Fruit fly (Drosophila melanogaster) whole organism, embryonic: ENCODE data around the gene CG14971.

Source experiments
- CG10209 ChIP-seq: fragments of 200-800 bp; sonication (Bioruptor generic); optimal IDR thresholded peaks from 3 replicates; lab custom pipeline; 2017; ENCODE audit warnings: missing biosample characterization, mild to moderate bottlenecking, missing genetic modification characterization, missing genetic modification reagents
- CG11504 ChIP-seq: fragments of 200-800 bp; sonication (Bioruptor generic); optimal IDR thresholded peaks from 3 replicates; lab custom pipeline; 2019; ENCODE audit warnings: missing biosample characterization, mild to moderate bottlenecking, missing genetic modification characterization, moderate library complexity
- CG12299 ChIP-seq: fragments of 200-800 bp; sonication (Bioruptor generic); optimal IDR thresholded peaks from 2 replicates; lab custom pipeline; 2018; ENCODE audit warnings: missing biosample characterization, mild to moderate bottlenecking, missing genetic modification characterization
- CG13775 ChIP-seq: fragments of 200-800 bp; sonication (Bioruptor generic); optimal IDR thresholded peaks from 3 replicates; lab custom pipeline; 2017; ENCODE audit warnings: missing biosample characterization, mild to moderate bottlenecking, missing genetic modification characterization
- CG14050 ChIP-seq: fragments of 200-800 bp; sonication (Bioruptor generic); IDR thresholded peaks from 3 replicates; pipeline ENCODE4 v1.3.6; 2022; ENCODE audit warnings: missing biosample characterization, missing genetic modification characterization
- CG15479 ChIP-seq: fragments of 200-800 bp; sonication (Bioruptor generic); optimal IDR thresholded peaks from 3 replicates; lab custom pipeline; 2019; ENCODE audit warnings: missing biosample characterization, mild to moderate bottlenecking, missing genetic modification characterization, moderate library complexity
- CG17361 ChIP-seq: fragments of 200-800 bp; sonication (Bioruptor generic); IDR thresholded peaks from 3 replicates; pipeline ENCODE4 v1.3.6; 2022; ENCODE audit warnings: missing biosample characterization, missing genetic modification characterization
- CG2116 ChIP-seq: fragments of 200-800 bp; sonication (Bioruptor generic); optimal IDR thresholded peaks from 3 replicates; lab custom pipeline; 2018; ENCODE audit warnings: missing biosample characterization, mild to moderate bottlenecking, missing genetic modification characterization
- CG2129 ChIP-seq: fragments of 200-800 bp; sonication (Bioruptor generic); IDR thresholded peaks from 2 replicates; pipeline ENCODE4 v1.3.6; 2022; ENCODE audit warnings: missing biosample characterization, missing genetic modification characterization; ENCODE audit not compliant: partially characterized antibody
- CG30403 ChIP-seq: fragments of 200-800 bp; sonication (Bioruptor generic); optimal IDR thresholded peaks from 3 replicates; lab custom pipeline; 2016; ENCODE audit warnings: missing biosample characterization, missing genetic modification characterization
- CG31441 ChIP-seq: fragments of 200-800 bp; sonication (Bioruptor generic); IDR thresholded peaks from 2 replicates; pipeline ENCODE4 v1.3.6; 2022; ENCODE audit warnings: missing biosample characterization, missing genetic modification characterization
- CG34376 ChIP-seq: fragments of 200-800 bp; sonication (Bioruptor generic); optimal IDR thresholded peaks from 2 replicates; lab custom pipeline; 2018; ENCODE audit warnings: missing biosample characterization, mild to moderate bottlenecking, missing genetic modification characterization
- CG42726 ChIP-seq: fragments of 200-800 bp; sonication (Bioruptor generic); IDR thresholded peaks from 2 replicates; pipeline ENCODE4 v1.3.6; 2022; ENCODE audit warnings: missing biosample characterization, missing genetic modification characterization; ENCODE audit not compliant: partially characterized antibody
- CG4820 ChIP-seq: fragments of 200-800 bp; sonication (Bioruptor generic); optimal IDR thresholded peaks from 3 replicates; lab custom pipeline; 2016; ENCODE audit warnings: missing biosample characterization, missing genetic modification characterization
- CG6175 ChIP-seq: fragments of 200-800 bp; sonication (Bioruptor generic); IDR thresholded peaks from 3 replicates; pipeline ENCODE4 v1.3.6; 2022; ENCODE audit warnings: missing biosample characterization, missing genetic modification characterization
- CG6654 ChIP-seq: fragments of 200-800 bp; sonication (Bioruptor generic); optimal IDR thresholded peaks from 2 replicates; lab custom pipeline; 2017; ENCODE audit warnings: missing biosample characterization, mild to moderate bottlenecking, missing genetic modification characterization
- CG6854 ChIP-seq: fragments of 200-800 bp; sonication (Bioruptor generic); optimal IDR thresholded peaks from 3 replicates; lab custom pipeline; 2017; ENCODE audit warnings: missing biosample characterization, mild to moderate bottlenecking, missing genetic modification characterization
- CG7987 ChIP-seq: fragments of 200-800 bp; sonication (Bioruptor generic); optimal IDR thresholded peaks from 2 replicates; lab custom pipeline; 2018; ENCODE audit warnings: missing biosample characterization, mild to moderate bottlenecking, missing genetic modification characterization, moderate library complexity
- CHES-1-like ChIP-seq: fragments of 200-800 bp; sonication (Bioruptor generic); optimal IDR thresholded peaks from 2 replicates; lab custom pipeline; 2016; ENCODE audit warnings: missing biosample characterization, missing genetic modification characterization
- Dip3 ChIP-seq: fragments of 200-800 bp; sonication (Bioruptor generic); optimal IDR thresholded peaks from 3 replicates; lab custom pipeline; 2016; ENCODE audit warnings: missing biosample characterization, missing genetic modification characterization
- Ets65A ChIP-seq: fragments of 200-800 bp; sonication (Bioruptor generic); peaks from one replicate; lab custom pipeline; 2016; ENCODE audit warnings: missing biosample characterization, missing genetic modification characterization
- Hand ChIP-seq: fragments of 200-800 bp; sonication (Bioruptor generic); optimal IDR thresholded peaks from 2 replicates; lab custom pipeline; 2017; ENCODE audit warnings: mild to moderate bottlenecking, missing biosample characterization, missing genetic modification reagents, missing genetic modification characterization
- HmgD ChIP-seq: fragments of 200-800 bp; sonication (Bioruptor generic); optimal IDR thresholded peaks from 3 replicates; lab custom pipeline; 2016; ENCODE audit warnings: missing biosample characterization, missing genetic modification characterization
- Myb ChIP-seq: fragments of 200-800 bp; sonication (Bioruptor generic); optimal IDR thresholded peaks from 2 replicates; lab custom pipeline; 2016; ENCODE audit warnings: missing biosample characterization, missing genetic modification characterization
- Nf-YB ChIP-seq: fragments of 200-800 bp; sonication (Bioruptor generic); optimal IDR thresholded peaks from 3 replicates; lab custom pipeline; 2019; ENCODE audit warnings: missing biosample characterization, mild to moderate bottlenecking, missing genetic modification characterization, moderate library complexity
- Ravus ChIP-seq: fragments of 200-800 bp; sonication (Bioruptor generic); IDR thresholded peaks from 2 replicates; pipeline ENCODE4 v1.3.6; 2022; ENCODE audit warnings: missing biosample characterization, missing genetic modification characterization
- Spps ChIP-seq: fragments of 200-800 bp; sonication (Bioruptor generic); optimal IDR thresholded peaks from 2 replicates; lab custom pipeline; 2018; ENCODE audit warnings: missing biosample characterization, mild to moderate bottlenecking, missing genetic modification characterization
- Xrp1 ChIP-seq: fragments of 200-800 bp; sonication (Bioruptor generic); IDR thresholded peaks from 2 replicates; pipeline ENCODE4 v1.3.6; 2022; ENCODE audit warnings: missing biosample characterization, missing genetic modification characterization
- ac ChIP-seq: fragments of 200-800 bp; sonication (Bioruptor generic); optimal IDR thresholded peaks from 3 replicates; lab custom pipeline; 2017; ENCODE audit warnings: missing biosample characterization, mild to moderate bottlenecking, missing genetic modification characterization
- ap ChIP-seq: fragments of 200-800 bp; sonication (Bioruptor generic); IDR thresholded peaks from 2 replicates; pipeline ENCODE4 v1.3.6; 2022; ENCODE audit warnings: missing biosample characterization, missing genetic modification characterization
- crc ChIP-seq: fragments of 200-800 bp; sonication (Bioruptor generic); optimal IDR thresholded peaks from 2 replicates; lab custom pipeline; 2016; ENCODE audit warnings: missing biosample characterization, missing genetic modification characterization
- dmrt11E ChIP-seq: fragments of 200-800 bp; sonication (Bioruptor generic); optimal IDR thresholded peaks from 3 replicates; lab custom pipeline; 2018; ENCODE audit warnings: missing biosample characterization, mild to moderate bottlenecking, missing genetic modification characterization, moderate library complexity
- eyg ChIP-seq: fragments of 200-800 bp; sonication (Bioruptor generic); optimal IDR thresholded peaks from 3 replicates; lab custom pipeline; 2016; ENCODE audit warnings: missing biosample characterization, missing genetic modification characterization
- fd3F ChIP-seq: fragments of 200-800 bp; sonication (Bioruptor generic); optimal IDR thresholded peaks from 2 replicates; lab custom pipeline; 2018; ENCODE audit warnings: missing biosample characterization, mild to moderate bottlenecking, missing genetic modification characterization, moderate library complexity
- gsb ChIP-seq: fragments of 200-800 bp; sonication (Bioruptor generic); IDR thresholded peaks from 2 replicates; pipeline ENCODE4 v1.3.6; 2022; ENCODE audit warnings: missing biosample characterization, missing genetic modification characterization
- gsb-n ChIP-seq: fragments of 200-800 bp; sonication (Bioruptor generic); optimal IDR thresholded peaks from 3 replicates; lab custom pipeline; 2018; ENCODE audit warnings: missing biosample characterization, mild to moderate bottlenecking, missing genetic modification characterization
- insv ChIP-seq, 2 experiments: fragments of 200-800 bp; sonication (Bioruptor generic); optimal IDR thresholded peaks; 3 replicates each; lab custom pipeline; 2016 to 2018; ENCODE audit warnings: missing biosample characterization in 2 of 2, missing genetic modification characterization in 2 of 2
- lab ChIP-seq: fragments of 200-800 bp; sonication (Bioruptor generic); optimal IDR thresholded peaks from 3 replicates; lab custom pipeline; 2017; ENCODE audit warnings: missing biosample characterization, missing genetic modification characterization, mild to moderate bottlenecking, moderate library complexity, missing genetic modification reagents
- mld ChIP-seq: fragments of 200-800 bp; sonication (Bioruptor generic); IDR thresholded peaks from 3 replicates; pipeline ENCODE4 v1.3.6; 2022; ENCODE audit warnings: missing biosample characterization, missing genetic modification characterization; ENCODE audit not compliant: partially characterized antibody
- nmo ChIP-seq: fragments of 200-800 bp; sonication (Bioruptor generic); optimal IDR thresholded peaks from 2 replicates; lab custom pipeline; 2018; ENCODE audit warnings: missing biosample characterization, mild to moderate bottlenecking, missing genetic modification characterization, moderate library complexity
- p53 ChIP-seq: fragments of 200-800 bp; sonication (Bioruptor generic); optimal IDR thresholded peaks from 2 replicates; lab custom pipeline; 2016; ENCODE audit warnings: missing biosample characterization, missing genetic modification characterization
- pnt ChIP-seq: fragments of 200-800 bp; sonication (Bioruptor generic); optimal IDR thresholded peaks from 3 replicates; lab custom pipeline; 2016; ENCODE audit warnings: missing biosample characterization, missing genetic modification characterization
- repo ChIP-seq: fragments of 200-800 bp; sonication (Bioruptor generic); optimal IDR thresholded peaks from 2 replicates; lab custom pipeline; 2016; ENCODE audit warnings: missing biosample characterization, missing genetic modification characterization
- ro ChIP-seq: fragments of 200-800 bp; sonication (Bioruptor generic); IDR thresholded peaks from 2 replicates; pipeline ENCODE4 v1.3.6; 2022; ENCODE audit warnings: missing biosample characterization, missing genetic modification characterization
- seq ChIP-seq: fragments of 200-800 bp; sonication (Bioruptor generic); IDR thresholded peaks from 2 replicates; pipeline ENCODE4 v1.3.6; 2022; ENCODE audit warnings: missing biosample characterization, missing genetic modification characterization
- slp2 ChIP-seq: fragments of 200-800 bp; sonication (Bioruptor generic); optimal IDR thresholded peaks from 2 replicates; lab custom pipeline; 2016; ENCODE audit warnings: missing biosample characterization, missing genetic modification characterization
- sqz ChIP-seq: fragments of 200-800 bp; sonication (Bioruptor generic); optimal IDR thresholded peaks from 3 replicates; lab custom pipeline; 2018; ENCODE audit warnings: missing biosample characterization, mild to moderate bottlenecking, missing genetic modification characterization
- tap ChIP-seq: fragments of 200-800 bp; optimal IDR thresholded peaks from 3 replicates; lab custom pipeline; 2019; ENCODE audit warnings: missing biosample characterization, mild to moderate bottlenecking, missing genetic modification characterization, moderate library complexity
- tna ChIP-seq: fragments of 200-800 bp; sonication (Bioruptor generic); IDR thresholded peaks from 2 replicates; pipeline ENCODE4 v1.3.6; 2022; ENCODE audit warnings: missing biosample characterization, missing genetic modification characterization; ENCODE audit not compliant: partially characterized antibody
- wek ChIP-seq: fragments of 200-800 bp; sonication (Bioruptor generic); optimal IDR thresholded peaks from 3 replicates; lab custom pipeline; 2018; ENCODE audit warnings: missing biosample characterization, mild to moderate bottlenecking, missing genetic modification characterization, moderate library complexity
- zen ChIP-seq: fragments of 200-800 bp; sonication (Bioruptor generic); optimal IDR thresholded peaks from 3 replicates; lab custom pipeline; 2018; ENCODE audit warnings: missing biosample characterization, mild to moderate bottlenecking, missing genetic modification characterization, moderate library complexity

CG14971 gene

dm6 chr3L:3472786-3473185 is 1.7 kb upstream of the CG14971 start (continued):
- TF ChIP-seq p53 (peak; percentile 35), Myb (GFP tag; lab: Kevin White, UChicago) (peak; percentile 51), CG6175 (GFP tag; lab: Robert Waterston, UW) (no peak), zen (tag; lab: Kevin White, UChicago) (peak; percentile 22), CG31441 (peak; percentile 69), CG11504 (tag; lab: Kevin White, UChicago) (peak; percentile 78), mld (no peak), nmo (GFP tag; lab: Kevin White, UChicago) (peak; percentile 32), gsb (GFP tag; lab: Robert Waterston, UW) (peak; percentile 57; the same call in 1 of the 2 replicates), wek (GFP tag; lab: Kevin White, UChicago) (peak; percentile 16), CG34376 (peak; percentile 89), CG6654 (GFP tag; lab: Kevin White, UChicago) (peak; percentile 20), CG15479 (GFP tag; lab: Kevin White, UChicago) (no peak), CG7987 (GFP tag; lab: Kevin White, UChicago) (no peak), CG2129 (no peak), Ets65A (GFP tag; lab: Kevin White, UChicago) (no peak), seq (GFP tag; lab: Robert Waterston, UW) (peak; percentile 81), dmrt11E (tag; lab: Kevin White, UChicago) (peak; percentile 18), pnt (peak; percentile 26), CG17361 (GFP tag; lab: Robert Waterston, UW) (peak; percentile 13; the same call in 1 of the 3 replicates), Spps (tag; lab: Kevin White, UChicago) (no peak), lab (GFP tag; lab: Kevin White, UChicago) (peak; percentile 96), CG30403 (GFP tag; lab: Kevin White, UChicago) (peak; percentile 64), CG4820 (peak; percentile 32), repo (GFP tag; lab: Kevin White, UChicago) (peak; percentile 22), Xrp1 (GFP tag; lab: Robert Waterston, UW) (peak; percentile 77), Dip3 (GFP tag; lab: Kevin White, UChicago) (peak; percentile 51), CG13775 (GFP tag; lab: Kevin White, UChicago) (peak; percentile 47), ro (GFP tag; lab: Robert Waterston, UW) (no peak), Ravus (GFP tag; lab: Robert Waterston, UW) (no peak; the same call in 1 of the 2 replicates), tna (GFP tag; lab: Robert Waterston, UW) (no peak), ap (peak; percentile 53; the same call in 1 of the 2 replicates), Hand (peak; percentile 91), Nf-YB (GFP tag; lab: Kevin White, UChicago) (peak; percentile 32), eyg (no peak), fd3F (GFP tag; lab: Kevin White, UChicago) (peak; percentile 72), CG10209 (peak; percentile 68), sqz (no peak), CG42726 (GFP tag; lab: Robert Waterston, UW) (no peak), crc (GFP tag; lab: Kevin White, UChicago) (peak; percentile 26), insv (GFP tag; optimal IDR thresholded peaks at IDR 0.05; lab: Kevin White, UChicago) (peak in 1 of 2 experiments; percentile 9), CG12299 (tag; lab: Kevin White, UChicago) (peak; percentile 88), ac (GFP tag; lab: Kevin White, UChicago) (no peak), CHES-1-like (GFP tag; lab: Kevin White, UChicago) (peak; percentile 71), CG14050 (GFP tag; lab: Robert Waterston, UW) (peak; percentile 57; the same call in 2 of the 3 replicates), CG6854 (peak; percentile 85), slp2 (peak; percentile 28), gsb-n (peak; percentile 12), CG2116 (GFP tag; lab: Kevin White, UChicago) (peak; percentile 46), tap (tag; lab: Kevin White, UChicago) (peak; percentile 41), HmgD (no peak)
